Worm (Caenorhabditis elegans) whole organism, L4/young adult: ENCODE results near the gene prkl-1.

Source experiments
- W03F9.2 ChIP-seq: fragments of 150-350 bp; optimal IDR thresholded peaks from 2 replicates; lab custom pipeline; 2014; ENCODE audit warnings: missing biosample characterization, missing genetic modification characterization
- dao-5 ChIP-seq: sonication (generic microtip); optimal IDR thresholded peaks from 2 replicates; lab custom pipeline; 2016; ENCODE audit warnings: missing genotype, missing genetic modification characterization, moderate library complexity, missing compliant biosample characterization
- him-1 ChIP-seq: sonication (generic microtip); optimal IDR thresholded peaks from 2 replicates; lab custom pipeline; 2016; ENCODE audit warnings: missing genotype, missing genetic modification reagents, missing genetic modification characterization, missing compliant biosample characterization

DNA sequence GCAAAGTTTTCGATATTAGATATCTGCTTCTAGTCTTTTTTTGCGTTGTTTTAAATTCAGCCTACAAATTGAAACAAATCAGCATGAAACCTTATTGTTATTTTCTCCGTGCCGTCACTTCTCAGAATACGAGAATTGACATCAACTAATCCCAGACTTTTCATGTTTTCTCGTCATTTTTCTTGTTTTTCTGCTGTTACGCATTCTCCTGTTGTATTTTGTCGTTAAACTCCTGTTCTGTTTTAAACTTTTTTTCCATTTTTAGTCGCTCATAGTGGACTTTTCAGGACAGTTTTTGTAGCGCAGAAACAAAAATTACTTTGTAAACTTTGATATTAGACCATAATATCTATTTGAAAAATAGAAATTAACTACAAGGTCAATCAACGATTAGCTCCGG lies 35.5 kb upstream of the prkl-1 start:
- TF ChIP-seq W03F9.2 (tag; lab: Kevin White, UChicago) (no peak), him-1 (tag; lab: Kevin White, UChicago) (no peak), dao-5 (no peak)
